Fruit fly (Drosophila melanogaster) whole organism, embryonic: Measurements from ENCODE around the gene CG14835.

ENCODE experiments used
- CG4328 ChIP-seq: fragments of 200-800 bp; sonication (Bioruptor generic); optimal IDR thresholded peaks from 3 replicates; lab custom pipeline; 2017; ENCODE audit warnings: missing biosample characterization, missing genetic modification reagents, missing genetic modification characterization
- CG8290 ChIP-seq, 3 experiments: fragments of 200-800 bp; sonication (Bioruptor generic); optimal IDR thresholded peaks; 2 replicates each; lab custom pipeline; 2016 to 2019; ENCODE audit warnings: missing biosample characterization in 3 of 3, missing genetic modification characterization in 3 of 3, mild to moderate bottlenecking in 2 of 3, moderate library complexity in 1 of 3
- Elba2 ChIP-seq: fragments of 200-800 bp; sonication (Bioruptor generic); optimal IDR thresholded peaks from 3 replicates; lab custom pipeline; 2016; ENCODE audit warnings: missing biosample characterization, missing genetic modification characterization
- Hsf ChIP-seq: fragments of 200-800 bp; sonication (Bioruptor generic); optimal IDR thresholded peaks from 3 replicates; lab custom pipeline; 2016; ENCODE audit warnings: missing biosample characterization, missing genetic modification characterization
- lab ChIP-seq: fragments of 200-800 bp; sonication (Bioruptor generic); optimal IDR thresholded peaks from 3 replicates; lab custom pipeline; 2017; ENCODE audit warnings: missing biosample characterization, missing genetic modification characterization, mild to moderate bottlenecking, moderate library complexity, missing genetic modification reagents
- usp ChIP-seq: fragments of >200 bp; optimal IDR thresholded peaks from 2 replicates; lab custom pipeline; 2017; ENCODE audit warnings: missing biosample characterization, missing genetic modification characterization

DNA sequence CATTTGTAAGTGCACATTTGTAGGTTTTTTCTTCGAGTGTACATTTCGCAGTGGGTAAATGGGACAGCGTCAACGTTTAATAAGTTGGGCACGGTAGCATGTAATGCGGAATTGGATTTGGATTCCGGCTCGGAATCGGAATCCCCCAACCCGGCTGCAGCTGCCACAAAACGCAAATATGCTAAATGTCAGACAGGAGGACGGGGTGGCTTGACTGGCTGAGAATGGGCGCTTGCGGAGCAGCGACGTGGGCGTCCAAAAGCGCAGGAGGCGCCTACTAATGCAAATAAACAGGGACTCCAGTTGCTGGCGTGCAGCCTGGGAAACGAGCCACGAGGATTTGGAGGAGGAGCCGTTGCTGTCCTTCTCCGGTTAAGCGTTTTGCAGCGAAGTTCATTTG is 49.5 kb downstream of the CG14835 start, which contains the start of gene CG8564:
- TF ChIP-seq CG8290 (GFP tag; optimal IDR thresholded peaks at IDR 0.05; lab: Kevin White, UChicago) (no peak), CG8290 (tag; optimal IDR thresholded peaks at IDR 0.05; lab: Kevin White, UChicago) (no peak), lab (GFP tag; lab: Kevin White, UChicago) (no peak), Elba2 (no peak), usp (GFP tag; lab: Kevin White, UChicago) (no peak), CG4328 (GFP tag; lab: Kevin White, UChicago) (no peak), Hsf (GFP tag; lab: Kevin White, UChicago) (no peak)
